ENCODE assay signal across 1 fruit fly cellular context in genomic region chr3R:8992928-8993579, dm6.
TF ChIP-seq lines count a peak whose summit lies in the region.

Gene CG11975, plus strand, starts transcription at chr3R:8993253.

TF ChIP-seq in whole organism, embryonic, 481 proteins besides CTCF, POLR2A, EP300 and RAD21 (continued from another document and continues in another):
- TF ChIP-seq CG10565 (GFP tag; optimal IDR thresholded peaks at IDR 0.05; lab: Kevin White, UChicago): no peak
- TF ChIP-seq CG4282 (GFP tag; optimal IDR thresholded peaks at IDR 0.05; lab: Kevin White, UChicago): peak; percentile 43
- no peak for TF ChIP-seq CG42726 (GFP tag; IDR thresholded peaks at IDR 0.05; lab: Robert Waterston, UW; ENCODE audit: partially characterized antibody)
- peak; percentile 92 for TF ChIP-seq HLH54F (GFP tag; optimal IDR thresholded peaks at IDR 0.05; lab: Kevin White, UChicago)
- TF ChIP-seq CG5953 (GFP tag; IDR thresholded peaks at IDR 0.05; lab: Robert Waterston, UW): no peak
- TF ChIP-seq MBD-R2 (GFP tag; IDR thresholded peaks at IDR 0.05; lab: Robert Waterston, UW): peak; percentile 89
- TF ChIP-seq Sox100B (GFP tag; optimal IDR thresholded peaks at IDR 0.05; lab: Kevin White, UChicago): no peak
- 0 out of 2 replicates have a peak, but pooled peaks have one; percentile 12 for TF ChIP-seq CG14667 (GFP tag; IDR thresholded peaks at IDR 0.05; lab: Robert Waterston, UW)
- peak; percentile 86 for TF ChIP-seq tgo (GFP tag; IDR thresholded peaks at IDR 0.05; lab: Robert Waterston, UW)
- TF ChIP-seq CG10147 (GFP tag; optimal IDR thresholded peaks at IDR 0.05; lab: Kevin White, UChicago): no peak
- TF ChIP-seq CG8388 (GFP tag; optimal IDR thresholded peaks at IDR 0.05; lab: Kevin White, UChicago): peak; percentile 46
- peak; percentile 60 for TF ChIP-seq CG6683 (GFP tag; optimal IDR thresholded peaks at IDR 0.05; lab: Kevin White, UChicago)
- peak; percentile 93 for TF ChIP-seq Sin3A (optimal IDR thresholded peaks at IDR 0.05; lab: Kevin White, UChicago)
- TF ChIP-seq en (GFP tag; optimal IDR thresholded peaks at IDR 0.05; lab: Kevin White, UChicago): peak; percentile 62
- no peak for TF ChIP-seq jigr1 (GFP tag; IDR thresholded peaks at IDR 0.05; lab: Robert Waterston, UW)
- TF ChIP-seq h (optimal IDR thresholded peaks at IDR 0.05; lab: Kevin White, UChicago): no peak
- peak; percentile 74 for TF ChIP-seq Myb (GFP tag; optimal IDR thresholded peaks at IDR 0.05; lab: Kevin White, UChicago)
- TF ChIP-seq Rfx (GFP tag; IDR thresholded peaks at IDR 0.05; lab: Robert Waterston, UW): peak; percentile 84
- peak; percentile 73 for TF ChIP-seq repo (GFP tag; optimal IDR thresholded peaks at IDR 0.05; lab: Kevin White, UChicago)
- peak; percentile 73 for TF ChIP-seq az2 (GFP tag; optimal IDR thresholded peaks at IDR 0.05; lab: Kevin White, UChicago)
- TF ChIP-seq Taf1 (GFP tag; IDR thresholded peaks at IDR 0.05; lab: Robert Waterston, UW): peak; percentile 58
- TF ChIP-seq odd (GFP tag; optimal IDR thresholded peaks at IDR 0.05; lab: Kevin White, UChicago): no peak
- peak; percentile 70 for TF ChIP-seq PHDP (tag; optimal IDR thresholded peaks at IDR 0.05; lab: Kevin White, UChicago)
- peak; percentile 36 for TF ChIP-seq emc (GFP tag; optimal IDR thresholded peaks at IDR 0.05; lab: Kevin White, UChicago)
- no peak for TF ChIP-seq CG8281 (tag; optimal IDR thresholded peaks at IDR 0.05; lab: Kevin White, UChicago)
- no peak for TF ChIP-seq ara (GFP tag; IDR thresholded peaks at IDR 0.05; lab: Robert Waterston, UW)
- TF ChIP-seq chm (GFP tag; IDR thresholded peaks at IDR 0.05; lab: Robert Waterston, UW): no peak
- TF ChIP-seq CG18599 (GFP tag; optimal IDR thresholded peaks at IDR 0.05; lab: Kevin White, UChicago): peak; percentile 80
- TF ChIP-seq H15 (GFP tag; IDR thresholded peaks at IDR 0.05; lab: Robert Waterston, UW): no peak
- no peak for TF ChIP-seq CG3838 (GFP tag; optimal IDR thresholded peaks at IDR 0.05; lab: Kevin White, UChicago)
- TF ChIP-seq D (optimal IDR thresholded peaks at IDR 0.05; lab: Kevin White, UChicago): peak; percentile 57
- peak; percentile 16 for TF ChIP-seq D (GFP tag; optimal IDR thresholded peaks at IDR 0.05; lab: Kevin White, UChicago)
- TF ChIP-seq wek (GFP tag; optimal IDR thresholded peaks at IDR 0.05; lab: Kevin White, UChicago): no peak
- TF ChIP-seq Dp (GFP tag; optimal IDR thresholded peaks at IDR 0.05; lab: Kevin White, UChicago): peak; percentile 3
- TF ChIP-seq tin (GFP tag; optimal IDR thresholded peaks at IDR 0.05; lab: Kevin White, UChicago): peak; percentile 71
- peak; percentile 60 for TF ChIP-seq CG15601 (tag; optimal IDR thresholded peaks at IDR 0.05; lab: Kevin White, UChicago)
- peak; percentile 80 for TF ChIP-seq CG12155 (GFP tag; optimal IDR thresholded peaks at IDR 0.05; lab: Kevin White, UChicago)
- TF ChIP-seq CG4820 (GFP tag; optimal IDR thresholded peaks at IDR 0.05; lab: Kevin White, UChicago): peak; percentile 70
- peak in 1 of 2 experiments; percentile 51 for TF ChIP-seq insv (GFP tag; optimal IDR thresholded peaks at IDR 0.05; lab: Kevin White, UChicago)
- peak; percentile 87 for TF ChIP-seq ems (GFP tag; optimal IDR thresholded peaks at IDR 0.05; lab: Kevin White, UChicago)
- TF ChIP-seq Poxn (GFP tag; IDR thresholded peaks at IDR 0.05; lab: Robert Waterston, UW): 0 out of 2 replicates have a peak, but pooled peaks have one; percentile 21
- TF ChIP-seq CG13287 (GFP tag; IDR thresholded peaks at IDR 0.05; lab: Robert Waterston, UW; ENCODE audit: partially characterized antibody): peak; percentile 84
- TF ChIP-seq Dip2 (GFP tag; IDR thresholded peaks at IDR 0.05; lab: Robert Waterston, UW): no peak
- no peak for TF ChIP-seq Deaf1 (tag; optimal IDR thresholded peaks at IDR 0.05; lab: Kevin White, UChicago)
- TF ChIP-seq CG10654 (GFP tag; optimal IDR thresholded peaks at IDR 0.05; lab: Kevin White, UChicago): peak; percentile 69
- TF ChIP-seq CG3407 (GFP tag; optimal IDR thresholded peaks at IDR 0.05; lab: Kevin White, UChicago): no peak
- TF ChIP-seq Kr (GFP tag; optimal IDR thresholded peaks at IDR 0.05; lab: Kevin White, UChicago): no peak
- peak; percentile 18 for TF ChIP-seq Lhr (GFP tag; optimal IDR thresholded peaks at IDR 0.05; lab: Kevin White, UChicago)
- TF ChIP-seq Doc3 (GFP tag; IDR thresholded peaks at IDR 0.05; lab: Robert Waterston, UW; ENCODE audit: partially characterized antibody): peak; percentile 66; the same call in 2 of the 3 replicates
- peak; percentile 98 for TF ChIP-seq Sry-β (GFP tag; optimal IDR thresholded peaks at IDR 0.05; lab: Kevin White, UChicago)
- TF ChIP-seq org-1 (GFP tag; optimal IDR thresholded peaks at IDR 0.05; lab: Kevin White, UChicago): no peak
- 0 out of 2 replicates have a peak, but pooled peaks have one; percentile 39 for TF ChIP-seq E2f1 (GFP tag; IDR thresholded peaks at IDR 0.05; lab: Robert Waterston, UW)
- TF ChIP-seq CG15011 (GFP tag; optimal IDR thresholded peaks at IDR 0.05; lab: Kevin White, UChicago): no peak
- TF ChIP-seq rib (GFP tag; IDR thresholded peaks at IDR 0.05; lab: Robert Waterston, UW): no peak
- peak; percentile 70 for TF ChIP-seq lbe (GFP tag; optimal IDR thresholded peaks at IDR 0.05; lab: Kevin White, UChicago)
- TF ChIP-seq Atf3 (GFP tag; optimal IDR thresholded peaks at IDR 0.05; lab: Kevin White, UChicago): peak; percentile 46
- TF ChIP-seq Hr51 (GFP tag; optimal IDR thresholded peaks at IDR 0.05; lab: Kevin White, UChicago): peak in 1 of 2 experiments; percentile 86
- peak; percentile 85 for TF ChIP-seq fu2 (GFP tag; optimal IDR thresholded peaks at IDR 0.05; lab: Kevin White, UChicago)
- peak; percentile 90 for TF ChIP-seq lilli (GFP tag; optimal IDR thresholded peaks at IDR 0.05; lab: Kevin White, UChicago)
- peak; percentile 55; the same call in 2 of the 3 replicates for TF ChIP-seq Opbp (GFP tag; IDR thresholded peaks at IDR 0.05; lab: Robert Waterston, UW; ENCODE audit: partially characterized antibody)
- TF ChIP-seq jing (GFP tag; optimal IDR thresholded peaks at IDR 0.05; lab: Kevin White, UChicago): no peak
- peak; percentile 72 to 81 for TF ChIP-seq chif (GFP tag; optimal IDR thresholded peaks at IDR 0.05; lab: Kevin White, UChicago)
- peak; percentile 57 for TF ChIP-seq CG8765 (GFP tag; IDR thresholded peaks at IDR 0.05; lab: Robert Waterston, UW)
- no peak for TF ChIP-seq CG11696 (GFP tag; IDR thresholded peaks at IDR 0.05; lab: Robert Waterston, UW)
- peak; percentile 54 for TF ChIP-seq Fer2 (tag; optimal IDR thresholded peaks at IDR 0.05; lab: Kevin White, UChicago)
- TF ChIP-seq CG15073 (GFP tag; optimal IDR thresholded peaks at IDR 0.05; lab: Kevin White, UChicago): no peak
- peak; percentile 48 for TF ChIP-seq kni (GFP tag; optimal IDR thresholded peaks at IDR 0.05; lab: Kevin White, UChicago)
- TF ChIP-seq nmo (GFP tag; optimal IDR thresholded peaks at IDR 0.05; lab: Kevin White, UChicago): peak; percentile 86
- TF ChIP-seq ind (GFP tag; optimal IDR thresholded peaks at IDR 0.05; lab: Kevin White, UChicago): peak; percentile 82
- peak in 1 of 3 experiments; percentile 65 for TF ChIP-seq Stat92E (GFP tag; optimal IDR thresholded peaks at IDR 0.05; lab: Kevin White, UChicago)
- peak; percentile 83 for TF ChIP-seq phol (tag; optimal IDR thresholded peaks at IDR 0.05; lab: Kevin White, UChicago)
- no peak for TF ChIP-seq TFAM (GFP tag; optimal IDR thresholded peaks at IDR 0.05; lab: Kevin White, UChicago)
- TF ChIP-seq CG31388 (GFP tag; optimal IDR thresholded peaks at IDR 0.05; lab: Kevin White, UChicago): peak; percentile 14
- peak; percentile 55 for TF ChIP-seq cato (GFP tag; optimal IDR thresholded peaks at IDR 0.05; lab: Kevin White, UChicago; ENCODE audit: borderline replicate concordance)
- peak in 1 of 2 experiments; percentile 45 for TF ChIP-seq eve (GFP tag; optimal IDR thresholded peaks at IDR 0.05; lab: Kevin White, UChicago)
- TF ChIP-seq crc (GFP tag; optimal IDR thresholded peaks at IDR 0.05; lab: Kevin White, UChicago): peak; percentile 60
- TF ChIP-seq CG16813 (GFP tag; IDR thresholded peaks at IDR 0.05; lab: Robert Waterston, UW; ENCODE audit: partially characterized antibody): peak; percentile 64
- TF ChIP-seq CG7372 (GFP tag; IDR thresholded peaks at IDR 0.05; lab: Robert Waterston, UW): no peak
- no peak for TF ChIP-seq pan (optimal IDR thresholded peaks at IDR 0.05; lab: Kevin White, UChicago)
- peak in 1 of 2 experiments; percentile 24 for TF ChIP-seq pan (GFP tag; optimal IDR thresholded peaks at IDR 0.05 in 1 of 2, IDR thresholded peaks at IDR 0.05 in 1 of 2)
- peak; percentile 64 for TF ChIP-seq NK7.1 (GFP tag; optimal IDR thresholded peaks at IDR 0.05; lab: Kevin White, UChicago)
- TF ChIP-seq Rx (GFP tag; IDR thresholded peaks at IDR 0.05; lab: Robert Waterston, UW): peak; percentile 28; the same call in 1 of the 2 replicates
- TF ChIP-seq CG11695 (GFP tag; IDR thresholded peaks at IDR 0.05; lab: Robert Waterston, UW): no peak
- TF ChIP-seq mld (GFP tag; IDR thresholded peaks at IDR 0.05; lab: Robert Waterston, UW; ENCODE audit: partially characterized antibody): no peak
- TF ChIP-seq CG17912 (GFP tag; optimal IDR thresholded peaks at IDR 0.05; lab: Kevin White, UChicago): no peak
- no peak for TF ChIP-seq CG43689 (GFP tag; IDR thresholded peaks at IDR 0.05; lab: Robert Waterston, UW)
- peak; percentile 68 for TF ChIP-seq HLH4C (GFP tag; IDR thresholded peaks at IDR 0.05; lab: Robert Waterston, UW; ENCODE audit: partially characterized antibody)
- TF ChIP-seq Atf6 (GFP tag; IDR thresholded peaks at IDR 0.05; lab: Robert Waterston, UW): peak; percentile 64
- TF ChIP-seq gcm (GFP tag; optimal IDR thresholded peaks at IDR 0.05; lab: Kevin White, UChicago): no peak
- peak; percentile 70 for TF ChIP-seq slou (GFP tag; optimal IDR thresholded peaks at IDR 0.05; lab: Kevin White, UChicago)
- TF ChIP-seq sr (GFP tag; IDR thresholded peaks at IDR 0.05; lab: Robert Waterston, UW): no peak
- TF ChIP-seq CG12391 (tag; optimal IDR thresholded peaks at IDR 0.05; lab: Kevin White, UChicago): peak; percentile 78
- peak; percentile 66 for TF ChIP-seq sima (GFP tag; optimal IDR thresholded peaks at IDR 0.05; lab: Kevin White, UChicago)
- TF ChIP-seq CG9797 (GFP tag; optimal IDR thresholded peaks at IDR 0.05; lab: Kevin White, UChicago): peak; percentile 24
- TF ChIP-seq CG14710 (tag; optimal IDR thresholded peaks at IDR 0.05; lab: Kevin White, UChicago): peak; percentile 81
- no peak for TF ChIP-seq CG14441 (GFP tag; IDR thresholded peaks at IDR 0.05; lab: Robert Waterston, UW)
- TF ChIP-seq CG2129 (GFP tag; IDR thresholded peaks at IDR 0.05; lab: Robert Waterston, UW; ENCODE audit: partially characterized antibody): peak; percentile 50; the same call in 1 of the 2 replicates
- TF ChIP-seq H2.0 (GFP tag; IDR thresholded peaks at IDR 0.05; lab: Robert Waterston, UW): peak; percentile 34; the same call in 1 of the 2 replicates
- no peak for TF ChIP-seq CG6854 (GFP tag; optimal IDR thresholded peaks at IDR 0.05; lab: Kevin White, UChicago)
- peak; percentile 63 for TF ChIP-seq CG30020 (tag; optimal IDR thresholded peaks at IDR 0.05; lab: Kevin White, UChicago)
- peak; percentile 71 for TF ChIP-seq CG4854 (GFP tag; optimal IDR thresholded peaks at IDR 0.05; lab: Kevin White, UChicago)
- no peak for TF ChIP-seq ab (GFP tag; optimal IDR thresholded peaks at IDR 0.05; lab: Kevin White, UChicago)
- TF ChIP-seq CG13424 (tag; optimal IDR thresholded peaks at IDR 0.05; lab: Kevin White, UChicago): peak; percentile 69
- peak; percentile 77 for TF ChIP-seq CG4424 (GFP tag; optimal IDR thresholded peaks at IDR 0.05; lab: Kevin White, UChicago)
- TF ChIP-seq sob (GFP tag; IDR thresholded peaks at IDR 0.05; lab: Robert Waterston, UW): peak; percentile 86
- peak; percentile 67 for TF ChIP-seq Six4 (GFP tag; optimal IDR thresholded peaks at IDR 0.05; lab: Kevin White, UChicago)
- TF ChIP-seq grn (GFP tag; optimal IDR thresholded peaks at IDR 0.05; lab: Kevin White, UChicago): no peak
- no peak for TF ChIP-seq CkIIα-i1 (GFP tag; IDR thresholded peaks at IDR 0.05; lab: Robert Waterston, UW)
- peak; percentile 50 for TF ChIP-seq ewg (GFP tag; optimal IDR thresholded peaks at IDR 0.05; lab: Kevin White, UChicago)
- no peak for TF ChIP-seq bcd (GFP tag; optimal IDR thresholded peaks at IDR 0.05; lab: Kevin White, UChicago)
- peak; percentile 36 for TF ChIP-seq CG13123 (GFP tag; optimal IDR thresholded peaks at IDR 0.05; lab: Kevin White, UChicago)
- 0 out of 3 replicates have a peak, but pooled peaks have one; percentile 4 for TF ChIP-seq CG7963 (GFP tag; IDR thresholded peaks at IDR 0.05; lab: Robert Waterston, UW; ENCODE audit: partially characterized antibody)
- peak; percentile 35 for TF ChIP-seq gfzf (GFP tag; optimal IDR thresholded peaks at IDR 0.05; lab: Kevin White, UChicago)
- peak; percentile 53 for TF ChIP-seq CG17359 (tag; optimal IDR thresholded peaks at IDR 0.05; lab: Kevin White, UChicago)
- TF ChIP-seq ato (GFP tag; IDR thresholded peaks at IDR 0.05; lab: Robert Waterston, UW; ENCODE audit: partially characterized antibody): no peak
- peak; percentile 90 for TF ChIP-seq mam (GFP tag; optimal IDR thresholded peaks at IDR 0.05; lab: Kevin White, UChicago)
- no peak for TF ChIP-seq Lim3 (GFP tag; IDR thresholded peaks at IDR 0.05; lab: Robert Waterston, UW)
- TF ChIP-seq CG14050 (GFP tag; IDR thresholded peaks at IDR 0.05; lab: Robert Waterston, UW): no peak
- no peak for TF ChIP-seq Oli (tag; optimal IDR thresholded peaks at IDR 0.05; lab: Kevin White, UChicago)
- TF ChIP-seq dan (GFP tag; IDR thresholded peaks at IDR 0.05; lab: Robert Waterston, UW): no peak
- no peak for TF ChIP-seq CG4360 (GFP tag; IDR thresholded peaks at IDR 0.05; lab: Robert Waterston, UW)
- TF ChIP-seq inv (GFP tag; IDR thresholded peaks at IDR 0.05; lab: Robert Waterston, UW; ENCODE audit: partially characterized antibody): peak; percentile 63
- no peak for TF ChIP-seq Doc2 (GFP tag; IDR thresholded peaks at IDR 0.05; lab: Robert Waterston, UW)
- TF ChIP-seq scrt (GFP tag; optimal IDR thresholded peaks at IDR 0.05; lab: Kevin White, UChicago): no peak
- TF ChIP-seq hkb (optimal IDR thresholded peaks at IDR 0.05; lab: Kevin White, UChicago): peak; percentile 77
- no peak for TF ChIP-seq hkb (GFP tag; IDR thresholded peaks at IDR 0.05; lab: Robert Waterston, UW)
- TF ChIP-seq BEAF-32 (GFP tag; optimal IDR thresholded peaks at IDR 0.05; lab: Kevin White, UChicago): peak; percentile 84
- TF ChIP-seq Scr (GFP tag; IDR thresholded peaks at IDR 0.05; lab: Robert Waterston, UW; ENCODE audit: partially characterized antibody): peak; percentile 79
- TF ChIP-seq caup (GFP tag; optimal IDR thresholded peaks at IDR 0.05; lab: Kevin White, UChicago; ENCODE audit: severe bottlenecking): peak; percentile 80
- TF ChIP-seq Med (GFP tag; lab: Kevin White, UChicago): peak; percentile 97
